Worm (Caenorhabditis elegans) whole organism, L4 larva: ENCODE data around the gene T16G12.13.

Experiments used
- R02D3.7 ChIP-seq: fragments of 150-350 bp; sonication (generic microtip); optimal IDR thresholded peaks from 3 replicates; lab custom pipeline; 2014; ENCODE audit warnings: missing biosample characterization, missing genetic modification characterization
- ama-1 ChIP-seq: fragments of 150-350 bp; optimal IDR thresholded peaks from 2 replicates; lab custom pipeline; 2014; ENCODE audit warnings: inconsistent platforms, mixed read lengths
- attf-4 ChIP-seq: sonication (generic microtip); optimal IDR thresholded peaks from 3 replicates; lab custom pipeline; 2017; ENCODE audit warnings: missing biosample characterization, missing genetic modification characterization
- ceh-82 ChIP-seq: sonication (generic microtip); optimal IDR thresholded peaks from 2 replicates; lab custom pipeline; 2017; ENCODE audit warnings: missing biosample characterization, missing genetic modification characterization
- lin-38 ChIP-seq: fragments of 200-800 bp; sonication (Bioruptor generic); IDR thresholded peaks from 2 replicates; pipeline ENCODE4 v1.3.6; 2022; ENCODE audit warnings: missing genetic modification reagents, missing genetic modification characterization, missing compliant biosample characterization
- lsy-2 ChIP-seq, 2 experiments: fragments of 150-350 bp in 1 of 2; sonication (generic microtip) in 1 of 2; optimal IDR thresholded peaks; 2 replicates each; lab custom pipeline; 2014 to 2017; ENCODE audit warnings: missing biosample characterization in 2 of 2, missing genetic modification characterization in 2 of 2
- nhr-11 ChIP-seq: fragments of 150-350 bp; optimal IDR thresholded peaks from 2 replicates; lab custom pipeline; 2014; ENCODE audit warnings: missing biosample characterization, missing genetic modification characterization
- nhr-237 ChIP-seq: sonication (generic microtip); optimal IDR thresholded peaks from 2 replicates; lab custom pipeline; 2017; ENCODE audit warnings: missing biosample characterization, missing genetic modification characterization
- nhr-42 ChIP-seq: fragments of 200-800 bp; sonication (Bioruptor generic); IDR thresholded peaks from 2 replicates; pipeline ENCODE4 v1.3.6; 2022; ENCODE audit warnings: missing genetic modification characterization, missing compliant biosample characterization
- saeg-2 ChIP-seq: fragments of 200-800 bp; sonication (Bioruptor generic); IDR thresholded peaks from 2 replicates; pipeline ENCODE4 v1.3.6; 2022; ENCODE audit warnings: missing genetic modification reagents, missing genetic modification characterization, missing compliant biosample characterization

- TF ChIP-seq nhr-237 (no peak), nhr-11 (tag; lab: Kevin White, UChicago) (no peak), ama-1 (lab: Kevin White, UChicago) (no peak), lin-38 (GFP tag; lab: Robert Waterston, UW) (no peak), R02D3.7 (no peak), attf-4 (tag; lab: Kevin White, UChicago) (no peak), saeg-2 (GFP tag; lab: Robert Waterston, UW) (no peak), nhr-42 (GFP tag; lab: Robert Waterston, UW) (no peak), ceh-82 (tag; lab: Kevin White, UChicago) (no peak), lsy-2 (tag; optimal IDR thresholded peaks at IDR 0.05; lab: Kevin White, UChicago) (no peak)
Measured at ce11 chrIII:10108995-10109394, 48.3 kb downstream of the T16G12.13 start, which contains the start of gene T16H12.9.
